Fruit fly (Drosophila melanogaster) whole organism, embryonic: ENCODE measurements around the gene Myo31DF.

Experiments used
- HLH3B ChIP-seq: fragments of 200-800 bp; sonication (Bioruptor generic); IDR thresholded peaks from 2 replicates; pipeline ENCODE4 v1.3.6; 2022; ENCODE audit warnings: missing biosample characterization, missing genetic modification characterization
- disco-r ChIP-seq: fragments of 200-800 bp; sonication (Bioruptor generic); optimal IDR thresholded peaks from 2 replicates; lab custom pipeline; 2016; ENCODE audit warnings: missing biosample characterization, missing genetic modification characterization
- ssp ChIP-seq: fragments of 200-800 bp; sonication (Bioruptor generic); IDR thresholded peaks from 2 replicates; pipeline ENCODE4 v1.3.6; 2022; ENCODE audit warnings: missing biosample characterization, missing genetic modification characterization
- zfh1 ChIP-seq: fragments of 200-800 bp; sonication (Bioruptor generic); IDR thresholded peaks from 3 replicates; pipeline ENCODE4 v1.3.6; 2022; ENCODE audit warnings: missing biosample characterization, missing genetic modification characterization

DNA sequence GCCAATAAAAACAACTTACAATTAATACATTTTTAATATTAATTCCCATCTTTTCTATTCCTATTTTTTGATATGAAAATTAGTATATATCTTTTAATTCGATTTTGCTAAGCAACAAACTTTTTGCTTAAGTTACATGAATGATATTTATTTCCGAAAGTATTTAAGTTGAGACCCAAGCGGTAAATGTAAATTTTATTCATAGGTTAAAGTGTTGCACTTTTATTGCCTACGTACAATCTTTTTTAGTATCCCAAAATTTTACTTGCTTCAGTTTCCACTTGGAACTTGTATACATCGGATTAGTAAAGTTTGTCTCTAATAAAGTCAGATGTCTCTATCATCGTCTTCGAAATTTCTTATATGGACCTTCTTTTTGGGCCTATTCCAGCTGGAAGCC lies 24.9 kb upstream of the Myo31DF start, which contains the start of gene CG18301:
- TF ChIP-seq ssp (GFP tag; lab: Robert Waterston, UW) (no peak), HLH3B (GFP tag; lab: Robert Waterston, UW) (no peak), disco-r (no peak), zfh1 (GFP tag; lab: Robert Waterston, UW) (no peak)
